Fruit fly (Drosophila melanogaster) whole organism, embryonic: ENCODE results near the gene CG31680.

Experiments used
- Aef1 ChIP-seq: fragments of 200-800 bp; sonication (Bioruptor generic); IDR thresholded peaks from 3 replicates; pipeline ENCODE4 v1.3.6; 2022; ENCODE audit warnings: missing biosample characterization, missing genetic modification characterization
- Asciz ChIP-seq: fragments of 200-800 bp; sonication (Bioruptor generic); optimal IDR thresholded peaks from 2 replicates; lab custom pipeline; 2017; ENCODE audit warnings: missing biosample characterization, mild to moderate bottlenecking, missing genetic modification characterization, missing genetic modification reagents
- CG1024 ChIP-seq: fragments of 200-800 bp; sonication (Bioruptor generic); IDR thresholded peaks from 2 replicates; pipeline ENCODE4 v1.3.6; 2022; ENCODE audit warnings: missing biosample characterization, missing genetic modification characterization
- CG11560 ChIP-seq: fragments of 200-800 bp; sonication (Bioruptor generic); IDR thresholded peaks from 3 replicates; pipeline ENCODE4 v1.3.6; 2022; ENCODE audit warnings: missing biosample characterization, missing genetic modification characterization
- CG12104 ChIP-seq: fragments of 200-800 bp; sonication (Bioruptor generic); optimal IDR thresholded peaks from 3 replicates; lab custom pipeline; 2016; ENCODE audit warnings: missing biosample characterization, missing genetic modification characterization
- CG1233 ChIP-seq: fragments of 200-800 bp; sonication (Bioruptor generic); optimal IDR thresholded peaks from 4 replicates; lab custom pipeline; 2018; ENCODE audit warnings: missing biosample characterization, mild to moderate bottlenecking, missing genetic modification characterization
- CG13424 ChIP-seq: fragments of 200-800 bp; sonication (Bioruptor generic); optimal IDR thresholded peaks from 2 replicates; lab custom pipeline; 2019; ENCODE audit warnings: missing biosample characterization, mild to moderate bottlenecking, missing genetic modification characterization, moderate library complexity
- CG14050 ChIP-seq: fragments of 200-800 bp; sonication (Bioruptor generic); IDR thresholded peaks from 3 replicates; pipeline ENCODE4 v1.3.6; 2022; ENCODE audit warnings: missing biosample characterization, missing genetic modification characterization
- CG17328 ChIP-seq: fragments of 200-800 bp; sonication (Bioruptor generic); IDR thresholded peaks from 2 replicates; pipeline ENCODE4 v1.3.6; 2022; ENCODE audit warnings: missing biosample characterization, missing genetic modification characterization
- CG18619 ChIP-seq: fragments of 200-800 bp; sonication (Bioruptor generic); optimal IDR thresholded peaks from 3 replicates; lab custom pipeline; 2017; ENCODE audit warnings: missing biosample characterization, mild to moderate bottlenecking, missing genetic modification characterization
- CG2199 ChIP-seq: fragments of 200-800 bp; sonication (Bioruptor generic); IDR thresholded peaks from 3 replicates; pipeline ENCODE4 v1.3.6; 2022; ENCODE audit warnings: missing biosample characterization, missing genetic modification characterization
- CG32532 ChIP-seq: fragments of 200-800 bp; sonication (Bioruptor generic); IDR thresholded peaks from 2 replicates; pipeline ENCODE4 v1.3.6; 2022; ENCODE audit warnings: missing biosample characterization, missing genetic modification characterization
- CG33213 ChIP-seq: fragments of 200-800 bp; sonication (Bioruptor generic); optimal IDR thresholded peaks from 3 replicates; lab custom pipeline; 2016; ENCODE audit warnings: missing biosample characterization, missing genetic modification characterization
- CG3995 ChIP-seq: fragments of 200-800 bp; sonication (Bioruptor generic); optimal IDR thresholded peaks from 3 replicates; lab custom pipeline; 2016; ENCODE audit warnings: missing biosample characterization, missing genetic modification characterization
- CG4328 ChIP-seq: fragments of 200-800 bp; sonication (Bioruptor generic); optimal IDR thresholded peaks from 3 replicates; lab custom pipeline; 2017; ENCODE audit warnings: missing biosample characterization, missing genetic modification reagents, missing genetic modification characterization
- CG6813 ChIP-seq: fragments of 200-800 bp; sonication (Bioruptor generic); optimal IDR thresholded peaks from 2 replicates; lab custom pipeline; 2017; ENCODE audit warnings: missing biosample characterization, missing genetic modification characterization, mild to moderate bottlenecking, moderate library complexity, missing genetic modification reagents
- CG7928 ChIP-seq: fragments of 200-800 bp; sonication (Bioruptor generic); optimal IDR thresholded peaks from 2 replicates; lab custom pipeline; 2017; ENCODE audit warnings: missing biosample characterization, mild to moderate bottlenecking, missing genetic modification characterization
- CG9932 ChIP-seq: fragments of 200-800 bp; sonication (Bioruptor generic); IDR thresholded peaks from 2 replicates; pipeline ENCODE4 v1.3.6; 2022; ENCODE audit warnings: missing biosample characterization, missing genetic modification characterization
- Dek ChIP-seq: fragments of 200-800 bp; sonication (Bioruptor generic); optimal IDR thresholded peaks from 3 replicates; lab custom pipeline; 2019; ENCODE audit warnings: missing biosample characterization, mild to moderate bottlenecking, missing genetic modification characterization, moderate library complexity
- Ets97D ChIP-seq: fragments of 200-800 bp; sonication (Bioruptor generic); optimal IDR thresholded peaks from 3 replicates; lab custom pipeline; 2016; ENCODE audit warnings: missing biosample characterization, missing genetic modification characterization
- Hr39 ChIP-seq: fragments of >200 bp; optimal IDR thresholded peaks from 2 replicates; lab custom pipeline; 2017
- Kr ChIP-seq: fragments of 200-800 bp; sonication (Bioruptor generic); optimal IDR thresholded peaks from 2 replicates; lab custom pipeline; 2017; ENCODE audit warnings: missing biosample characterization, mild to moderate bottlenecking, missing genetic modification characterization
- Mad ChIP-seq: fragments of 200-800 bp; sonication (Bioruptor generic); optimal IDR thresholded peaks from 2 replicates; lab custom pipeline; 2016; ENCODE audit warnings: missing biosample characterization, missing genetic modification characterization
- Myb ChIP-seq: fragments of 200-800 bp; sonication (Bioruptor generic); optimal IDR thresholded peaks from 2 replicates; lab custom pipeline; 2016; ENCODE audit warnings: missing biosample characterization, missing genetic modification characterization
- Oaz ChIP-seq: fragments of 200-800 bp; sonication (Bioruptor generic); IDR thresholded peaks from 2 replicates; pipeline ENCODE4 v1.3.6; 2022; ENCODE audit warnings: missing biosample characterization, missing genetic modification characterization
- Oli ChIP-seq: fragments of 200-800 bp; sonication (Bioruptor generic); optimal IDR thresholded peaks from 2 replicates; lab custom pipeline; 2018; ENCODE audit warnings: missing biosample characterization, mild to moderate bottlenecking, missing genetic modification characterization, moderate library complexity
- Pdp1 ChIP-seq, 2 experiments: fragments of 200-800 bp; sonication (Bioruptor generic); optimal IDR thresholded peaks; 3 replicates each; lab custom pipeline; 2016; ENCODE audit warnings: missing biosample characterization in 2 of 2, missing genetic modification characterization in 2 of 2, mild to moderate bottlenecking in 1 of 2, moderate library complexity in 1 of 2
- Ravus ChIP-seq: fragments of 200-800 bp; sonication (Bioruptor generic); IDR thresholded peaks from 2 replicates; pipeline ENCODE4 v1.3.6; 2022; ENCODE audit warnings: missing biosample characterization, missing genetic modification characterization
- Rfx ChIP-seq: fragments of 200-800 bp; sonication (Bioruptor generic); IDR thresholded peaks from 2 replicates; pipeline ENCODE4 v1.3.6; 2022; ENCODE audit warnings: missing biosample characterization, missing genetic modification characterization
- ap ChIP-seq: fragments of 200-800 bp; sonication (Bioruptor generic); IDR thresholded peaks from 2 replicates; pipeline ENCODE4 v1.3.6; 2022; ENCODE audit warnings: missing biosample characterization, missing genetic modification characterization
- ato ChIP-seq: fragments of 200-800 bp; sonication (Bioruptor generic); IDR thresholded peaks from 2 replicates; pipeline ENCODE4 v1.3.6; 2022; ENCODE audit warnings: missing biosample characterization, missing genetic modification characterization; ENCODE audit not compliant: partially characterized antibody
- btn ChIP-seq: fragments of 200-800 bp; sonication (Bioruptor generic); optimal IDR thresholded peaks from 2 replicates; lab custom pipeline; 2016; ENCODE audit warnings: missing biosample characterization, missing genetic modification characterization
- cato ChIP-seq: fragments of 200-800 bp; sonication (Bioruptor generic); optimal IDR thresholded peaks from 2 replicates; lab custom pipeline; 2016; ENCODE audit warnings: missing biosample characterization, missing genetic modification characterization, borderline replicate concordance
- chif ChIP-seq, 2 experiments: fragments of 200-800 bp; sonication (Bioruptor generic); optimal IDR thresholded peaks; 3 replicates each; lab custom pipeline; 2016; ENCODE audit warnings: missing biosample characterization in 2 of 2, missing genetic modification characterization in 2 of 2
- corto ChIP-seq: fragments of 200-800 bp; sonication (Bioruptor generic); optimal IDR thresholded peaks from 2 replicates; lab custom pipeline; 2016; ENCODE audit warnings: missing biosample characterization, mild to moderate bottlenecking, missing genetic modification characterization, moderate library complexity
- dysf ChIP-seq: fragments of 200-800 bp; sonication (Bioruptor generic); IDR thresholded peaks from 3 replicates; pipeline ENCODE4 v1.3.6; 2022; ENCODE audit warnings: missing biosample characterization, missing genetic modification characterization
- emc ChIP-seq: fragments of 200-800 bp; sonication (Bioruptor generic); optimal IDR thresholded peaks from 2 replicates; lab custom pipeline; 2016; ENCODE audit warnings: missing biosample characterization, missing genetic modification characterization
- ems ChIP-seq: fragments of 200-800 bp; sonication (Bioruptor generic); optimal IDR thresholded peaks from 3 replicates; lab custom pipeline; 2016; ENCODE audit warnings: missing biosample characterization, missing genetic modification characterization
- eyg ChIP-seq: fragments of 200-800 bp; sonication (Bioruptor generic); optimal IDR thresholded peaks from 3 replicates; lab custom pipeline; 2016; ENCODE audit warnings: missing biosample characterization, missing genetic modification characterization
- gsb ChIP-seq: fragments of 200-800 bp; sonication (Bioruptor generic); IDR thresholded peaks from 2 replicates; pipeline ENCODE4 v1.3.6; 2022; ENCODE audit warnings: missing biosample characterization, missing genetic modification characterization
- ham ChIP-seq: fragments of 200-800 bp; sonication (Bioruptor generic); IDR thresholded peaks from 2 replicates; pipeline ENCODE4 v1.3.6; 2022; ENCODE audit warnings: missing biosample characterization, missing genetic modification characterization
- ind ChIP-seq: fragments of 200-800 bp; sonication (Bioruptor generic); optimal IDR thresholded peaks from 3 replicates; lab custom pipeline; 2016; ENCODE audit warnings: missing biosample characterization, missing genetic modification characterization
- inv ChIP-seq: fragments of 200-800 bp; sonication (Bioruptor generic); IDR thresholded peaks from 2 replicates; pipeline ENCODE4 v1.3.6; 2022; ENCODE audit warnings: missing biosample characterization, missing genetic modification characterization; ENCODE audit not compliant: partially characterized antibody
- jigr1 ChIP-seq: fragments of 200-800 bp; sonication (Bioruptor generic); IDR thresholded peaks from 3 replicates; pipeline ENCODE4 v1.3.6; 2022; ENCODE audit warnings: missing biosample characterization, missing genetic modification characterization
- kah ChIP-seq: fragments of 200-800 bp; sonication (Bioruptor generic); optimal IDR thresholded peaks from 2 replicates; lab custom pipeline; 2018; ENCODE audit warnings: missing biosample characterization, mild to moderate bottlenecking, missing genetic modification characterization
- pzg ChIP-seq: fragments of 200-800 bp; sonication (Bioruptor generic); optimal IDR thresholded peaks from 3 replicates; lab custom pipeline; 2018; ENCODE audit warnings: missing biosample characterization, mild to moderate bottlenecking, missing genetic modification characterization, moderate library complexity
- tgo ChIP-seq: fragments of 200-800 bp; sonication (Bioruptor generic); IDR thresholded peaks from 3 replicates; pipeline ENCODE4 v1.3.6; 2022; ENCODE audit warnings: missing biosample characterization, missing genetic modification characterization
- trem ChIP-seq: fragments of 200-800 bp; optimal IDR thresholded peaks from 3 replicates; lab custom pipeline; 2019; ENCODE audit warnings: missing biosample characterization, mild to moderate bottlenecking, missing genetic modification characterization, moderate library complexity
- zfh1 ChIP-seq: fragments of 200-800 bp; sonication (Bioruptor generic); IDR thresholded peaks from 3 replicates; pipeline ENCODE4 v1.3.6; 2022; ENCODE audit warnings: missing biosample characterization, missing genetic modification characterization
- zfh2 ChIP-seq: fragments of 200-800 bp; sonication (Bioruptor generic); optimal IDR thresholded peaks from 2 replicates; lab custom pipeline; 2016; ENCODE audit warnings: missing biosample characterization, missing genetic modification characterization

CG31680 gene

dm6 chr2L:20675875-20676274 lies 36.0 kb downstream of the CG31680 start, which contains the start of the genes CG31678 and IKKepsilon (continued):
- peak; percentile 25; the same call in 1 of the 3 replicates for TF ChIP-seq zfh1
- no peak for TF ChIP-seq Dek (tag; lab: Kevin White, UChicago)
- no peak for TF ChIP-seq Oaz (GFP tag; lab: Robert Waterston, UW)
- 0 out of 2 replicates have a peak, but pooled peaks have one; percentile 15 for TF ChIP-seq CG17328 (GFP tag; lab: Robert Waterston, UW)
- TF ChIP-seq CG1024 (GFP tag; lab: Robert Waterston, UW), result no peak
- no peak for TF ChIP-seq CG12104
- TF ChIP-seq inv (GFP tag; lab: Robert Waterston, UW), result peak; percentile 88
- no peak for TF ChIP-seq jigr1

dm6 chr2L:20681648-20682098 lies 41.8 kb downstream of the CG31680 start, which contains the start of gene Cen:
TSS of gene Cen (minus strand) at chr2L:20681846.
- peak; percentile 18 for TF ChIP-seq pzg (GFP tag; lab: Kevin White, UChicago)
- TF ChIP-seq CG14050, result 0 out of 3 replicates have a peak, but pooled peaks have one; percentile 34
- TF ChIP-seq CG11560, result no peak
- TF ChIP-seq CG32532 (GFP tag; lab: Robert Waterston, UW), result peak; percentile 31; the same call in 1 of the 2 replicates
- TF ChIP-seq Rfx (GFP tag; lab: Robert Waterston, UW), result peak; percentile 60
- TF ChIP-seq ems (GFP tag; lab: Kevin White, UChicago), result peak; percentile 2
- TF ChIP-seq cato (GFP tag; lab: Kevin White, UChicago), result peak; percentile 13
- TF ChIP-seq kah (GFP tag; lab: Kevin White, UChicago), result no peak
- peak in 1 of 2 experiments; percentile 7 for TF ChIP-seq chif (GFP tag; optimal IDR thresholded peaks at IDR 0.05; lab: Kevin White, UChicago)
- TF ChIP-seq Myb (GFP tag; lab: Kevin White, UChicago), result peak; percentile 16
- peak; percentile 42 to 95 for TF ChIP-seq Pdp1 (GFP tag; optimal IDR thresholded peaks at IDR 0.05; lab: Kevin White, UChicago)
- 0 out of 3 replicates have a peak, but pooled peaks have one; percentile 34 for TF ChIP-seq tgo
- peak; percentile 67 for TF ChIP-seq CG3995 (GFP tag; lab: Kevin White, UChicago)
- no peak for TF ChIP-seq CG6813 (GFP tag; lab: Kevin White, UChicago)
- TF ChIP-seq CG4328 (GFP tag; lab: Kevin White, UChicago), result no peak
- peak; percentile 51; the same call in 1 of the 2 replicates for TF ChIP-seq CG9932
- TF ChIP-seq Aef1, result peak; percentile 45; the same call in 1 of the 3 replicates
- no peak for TF ChIP-seq Kr (GFP tag; lab: Kevin White, UChicago)
- TF ChIP-seq CG7928 (GFP tag; lab: Kevin White, UChicago), result no peak
- TF ChIP-seq CG33213, result peak; percentile 18
- TF ChIP-seq CG18619 (GFP tag; lab: Kevin White, UChicago), result peak; percentile 21
- TF ChIP-seq zfh1, result peak; percentile 41; the same call in 1 of the 3 replicates
- TF ChIP-seq CG13424 (tag; lab: Kevin White, UChicago), result peak; percentile 23
- no peak for TF ChIP-seq emc (GFP tag; lab: Kevin White, UChicago)
- no peak for TF ChIP-seq CG2199
- no peak for TF ChIP-seq ind
- peak; percentile 23 for TF ChIP-seq Mad
- no peak for TF ChIP-seq Asciz (GFP tag; lab: Kevin White, UChicago)
- TF ChIP-seq dysf (GFP tag; lab: Robert Waterston, UW), result peak; percentile 49; the same call in 2 of the 3 replicates
- peak; percentile 25 for TF ChIP-seq Oli (tag; lab: Kevin White, UChicago)
- TF ChIP-seq CG1233 (GFP tag; lab: Kevin White, UChicago), result no peak
- peak; percentile 13 for TF ChIP-seq trem (tag; lab: Kevin White, UChicago)
- peak; percentile 13 for TF ChIP-seq eyg (GFP tag; lab: Kevin White, UChicago)
- peak; percentile 58 for TF ChIP-seq Ets97D (GFP tag; lab: Kevin White, UChicago)
- TF ChIP-seq btn (GFP tag; lab: Kevin White, UChicago), result no peak
- no peak for TF ChIP-seq ham
- TF ChIP-seq ato, result no peak
- TF ChIP-seq Ravus, result no peak
- TF ChIP-seq Hr39 (lab: Kevin White, UChicago), result no peak
- no peak for TF ChIP-seq corto (GFP tag; lab: Kevin White, UChicago)
- TF ChIP-seq gsb (GFP tag; lab: Robert Waterston, UW), result no peak
- TF ChIP-seq ap (GFP tag; lab: Robert Waterston, UW), result peak; percentile 34; the same call in 1 of the 2 replicates
- TF ChIP-seq zfh2, result peak; percentile 41
